Worm (Caenorhabditis elegans): Measurements from ENCODE around the gene K06A9.3.
A peak's percentile ranks its signal among the peaks of the same experiment; 100 is the strongest.

K06A9.3 gene

ce11 chrX:1503698-1504501 is 31.3 kb downstream of the K06A9.3 start (continued):
- no peak for TF ChIP-seq unc-62 (GFP tag; optimal IDR thresholded peaks at IDR 0.05)
- TF ChIP-seq crh-2 (tag; optimal IDR thresholded peaks at IDR 0.05): peak; percentile 57
- TF ChIP-seq ZK546.5 (tag; optimal IDR thresholded peaks at IDR 0.05): no peak
- peak; percentile 0 for TF ChIP-seq sma-9 (GFP tag; optimal IDR thresholded peaks at IDR 0.05)
- TF ChIP-seq sma-9 (tag; optimal IDR thresholded peaks at IDR 0.05): no peak
- TF ChIP-seq R02D3.7 (tag; optimal IDR thresholded peaks at IDR 0.05): no peak
- peak; percentile 57 for TF ChIP-seq skn-1 (tag; optimal IDR thresholded peaks at IDR 0.05)
- peak; percentile 72 for TF ChIP-seq nhr-129 (tag; optimal IDR thresholded peaks at IDR 0.05)
- no peak for TF ChIP-seq mab-5 (tag; optimal IDR thresholded peaks at IDR 0.05)
- no peak for TF ChIP-seq nhr-11 (tag; optimal IDR thresholded peaks at IDR 0.05)

- TF ChIP-seq nhr-25 (tag; optimal IDR thresholded peaks at IDR 0.05): no peak
Observed at ce11 chrX:1502914-1503313, 32.2 kb downstream of the K06A9.3 start.

- no peak for TF ChIP-seq alr-1 (tag; optimal IDR thresholded peaks at IDR 0.05)
- TF ChIP-seq peb-1 (tag; optimal IDR thresholded peaks at IDR 0.05): no peak
Observed at ce11 chrX:1502490-1502889, 32.7 kb downstream of the K06A9.3 start, which contains the start of gene F09E10.1. Gene F09E10.1 (plus strand): TSS chrX:1502790.

ce11 chrX:1501752-1502151 is 33.4 kb downstream of the K06A9.3 start, which contains the start of gene F09E10.7:
Gene F09E10.7 (minus strand): TSS chrX:1501852.
- no peak for TF ChIP-seq dmd-4 (tag; optimal IDR thresholded peaks at IDR 0.05)
- no peak for TF ChIP-seq F13H6.1 (tag; optimal IDR thresholded peaks at IDR 0.05)
- TF ChIP-seq mab-5 (tag; optimal IDR thresholded peaks at IDR 0.05): no peak

- no peak for TF ChIP-seq unc-62 (GFP tag; optimal IDR thresholded peaks at IDR 0.05)
- no peak for TF ChIP-seq ztf-1 (GFP tag; conservative IDR thresholded peaks at IDR 0.05)
- no peak for TF ChIP-seq ZK546.5 (tag; optimal IDR thresholded peaks at IDR 0.05)
- TF ChIP-seq elt-1 (tag; optimal IDR thresholded peaks at IDR 0.05): no peak
- TF ChIP-seq mdl-1 (tag; optimal IDR thresholded peaks at IDR 0.05): no peak
- no peak for TF ChIP-seq F13H6.1 (tag; optimal IDR thresholded peaks at IDR 0.05)
- peak; percentile 45 for TF ChIP-seq nhr-129 (tag; optimal IDR thresholded peaks at IDR 0.05)
- no peak for TF ChIP-seq zag-1 (tag; optimal IDR thresholded peaks at IDR 0.05)
Observed at ce11 chrX:1499499-1499898, 35.7 kb downstream of the K06A9.3 start.

- no peak for TF ChIP-seq ceh-16 (tag; optimal IDR thresholded peaks at IDR 0.05)
- TF ChIP-seq ama-1 (optimal IDR thresholded peaks at IDR 0.05): no peak
- no peak for TF ChIP-seq unc-62 (GFP tag; optimal IDR thresholded peaks at IDR 0.05)
- TF ChIP-seq nhr-77 (tag; optimal IDR thresholded peaks at IDR 0.05): no peak
- TF ChIP-seq nhr-237 (tag; optimal IDR thresholded peaks at IDR 0.05): no peak
- TF ChIP-seq lin-13 (GFP tag; optimal IDR thresholded peaks at IDR 0.05): no peak
- no peak for TF ChIP-seq mbf-1 (tag; optimal IDR thresholded peaks at IDR 0.05)
- TF ChIP-seq F13H6.1 (tag; optimal IDR thresholded peaks at IDR 0.05): no peak
- TF ChIP-seq unc-55 (GFP tag; optimal IDR thresholded peaks at IDR 0.05): no peak
- TF ChIP-seq nhr-129 (tag; optimal IDR thresholded peaks at IDR 0.05): no peak
- TF ChIP-seq fos-1 (tag; optimal IDR thresholded peaks at IDR 0.05): no peak
- TF ChIP-seq nhr-10 (tag; optimal IDR thresholded peaks at IDR 0.05): no peak
- TF ChIP-seq ceh-82 (tag; optimal IDR thresholded peaks at IDR 0.05): no peak
- no peak for TF ChIP-seq sem-4 (tag; optimal IDR thresholded peaks at IDR 0.05)
- no peak for TF ChIP-seq lsy-2 (tag; optimal IDR thresholded peaks at IDR 0.05)
- TF ChIP-seq dmd-4 (tag; optimal IDR thresholded peaks at IDR 0.05): no peak
Observed at ce11 chrX:1497581-1497980, 37.6 kb downstream of the K06A9.3 start, which contains the start of gene F09E10.6. Gene F09E10.6 (minus strand): TSS chrX:1497681.

- TF ChIP-seq nhr-21 (tag; optimal IDR thresholded peaks at IDR 0.05) (no peak), zag-1 (tag; optimal IDR thresholded peaks at IDR 0.05) (no peak), nhr-129 (tag; optimal IDR thresholded peaks at IDR 0.05) (no peak), mbf-1 (tag; optimal IDR thresholded peaks at IDR 0.05) (no peak), ztf-4 (tag; optimal IDR thresholded peaks at IDR 0.05) (no peak), ceh-82 (tag; optimal IDR thresholded peaks at IDR 0.05) (no peak), nhr-237 (tag; optimal IDR thresholded peaks at IDR 0.05) (no peak), nhr-10 (tag; optimal IDR thresholded peaks at IDR 0.05) (no peak), nhr-11 (tag; optimal IDR thresholded peaks at IDR 0.05) (no peak), ztf-1 (GFP tag; conservative IDR thresholded peaks at IDR 0.05) (no peak), dmd-4 (tag; optimal IDR thresholded peaks at IDR 0.05) (no peak), fos-1 (tag; optimal IDR thresholded peaks at IDR 0.05) (no peak), ztf-11 (tag; optimal IDR thresholded peaks at IDR 0.05) (no peak), mab-5 (tag; optimal IDR thresholded peaks at IDR 0.05) (no peak), sem-4 (tag; optimal IDR thresholded peaks at IDR 0.05) (no peak)
Observed at ce11 chrX:1495980-1496379, 39.2 kb downstream of the K06A9.3 start.
